Fruit fly (Drosophila melanogaster) whole organism, embryonic: Measurements from ENCODE around the gene Rbbp5.

Experiments
- Atf6 ChIP-seq: fragments of 200-800 bp; sonication (Bioruptor generic); IDR thresholded peaks from 2 replicates; pipeline ENCODE4 v1.3.6; 2022; ENCODE audit warnings: missing biosample characterization, missing genetic modification characterization
- B-H2 ChIP-seq: fragments of 200-800 bp; sonication (Bioruptor generic); optimal IDR thresholded peaks from 2 replicates; lab custom pipeline; 2018; ENCODE audit warnings: missing biosample characterization, mild to moderate bottlenecking, missing genetic modification characterization
- CG10431 ChIP-seq: fragments of 200-800 bp; sonication (Bioruptor generic); optimal IDR thresholded peaks from 3 replicates; lab custom pipeline; 2018; ENCODE audit warnings: missing biosample characterization, mild to moderate bottlenecking, missing genetic modification characterization
- CG10543 ChIP-seq: fragments of 200-800 bp; sonication (Bioruptor generic); optimal IDR thresholded peaks from 3 replicates; lab custom pipeline; 2017; ENCODE audit warnings: missing biosample characterization, mild to moderate bottlenecking, missing genetic modification characterization, moderate library complexity
- CG10654 ChIP-seq: fragments of 200-800 bp; sonication (Bioruptor generic); optimal IDR thresholded peaks from 2 replicates; lab custom pipeline; 2016; ENCODE audit warnings: missing biosample characterization, missing genetic modification characterization
- CG11085 ChIP-seq: fragments of 200-800 bp; sonication (Bioruptor generic); IDR thresholded peaks from 2 replicates; pipeline ENCODE4 v1.3.6; 2022; ENCODE audit warnings: missing biosample characterization, missing genetic modification characterization
- CG14860 ChIP-seq: fragments of 200-800 bp; sonication (Bioruptor generic); IDR thresholded peaks from 3 replicates; pipeline ENCODE4 v1.3.6; 2022; ENCODE audit warnings: missing biosample characterization, missing genetic modification characterization; ENCODE audit not compliant: partially characterized antibody
- CG1529 ChIP-seq: fragments of 200-800 bp; sonication (Bioruptor generic); optimal IDR thresholded peaks from 3 replicates; lab custom pipeline; 2018; ENCODE audit warnings: missing biosample characterization, missing genetic modification characterization
- CG1603 ChIP-seq: fragments of 200-800 bp; sonication (Bioruptor generic); optimal IDR thresholded peaks from 2 replicates; lab custom pipeline; 2019; ENCODE audit warnings: missing biosample characterization, mild to moderate bottlenecking, missing genetic modification characterization, moderate library complexity
- CG16863 ChIP-seq: fragments of 200-800 bp; sonication (Bioruptor generic); optimal IDR thresholded peaks from 3 replicates; lab custom pipeline; 2016; ENCODE audit warnings: missing biosample characterization, missing genetic modification characterization
- CG17186 ChIP-seq: fragments of 200-800 bp; sonication (Bioruptor generic); optimal IDR thresholded peaks from 3 replicates; lab custom pipeline; 2017; ENCODE audit warnings: missing biosample characterization, missing genetic modification reagents, missing genetic modification characterization
- CG1832 ChIP-seq: fragments of 200-800 bp; sonication (Bioruptor generic); optimal IDR thresholded peaks from 2 replicates; lab custom pipeline; 2017; ENCODE audit warnings: missing biosample characterization, mild to moderate bottlenecking, missing genetic modification characterization, inconsistent platforms
- CG2199 ChIP-seq: fragments of 200-800 bp; sonication (Bioruptor generic); IDR thresholded peaks from 3 replicates; pipeline ENCODE4 v1.3.6; 2022; ENCODE audit warnings: missing biosample characterization, missing genetic modification characterization
- CG2712 ChIP-seq: fragments of 200-800 bp; optimal IDR thresholded peaks from 3 replicates; lab custom pipeline; 2019; ENCODE audit warnings: missing biosample characterization, mild to moderate bottlenecking, missing genetic modification characterization, moderate library complexity
- CG3281 ChIP-seq: fragments of 200-800 bp; sonication (Bioruptor generic); optimal IDR thresholded peaks from 3 replicates; lab custom pipeline; 2017; ENCODE audit warnings: missing biosample characterization, mild to moderate bottlenecking, missing genetic modification characterization
- CG33213 ChIP-seq: fragments of 200-800 bp; sonication (Bioruptor generic); optimal IDR thresholded peaks from 3 replicates; lab custom pipeline; 2016; ENCODE audit warnings: missing biosample characterization, missing genetic modification characterization
- CG34224 ChIP-seq: fragments of 200-800 bp; sonication (Bioruptor generic); IDR thresholded peaks from 3 replicates; pipeline ENCODE4 v1.3.6; 2022; ENCODE audit warnings: missing biosample characterization, missing genetic modification characterization; ENCODE audit not compliant: partially characterized antibody
- CG4282 ChIP-seq: fragments of 200-800 bp; sonication (Bioruptor generic); optimal IDR thresholded peaks from 2 replicates; lab custom pipeline; 2016; ENCODE audit warnings: missing biosample characterization, missing genetic modification characterization
- CG4854 ChIP-seq: fragments of 200-800 bp; sonication (Bioruptor generic); optimal IDR thresholded peaks from 2 replicates; lab custom pipeline; 2016; ENCODE audit warnings: missing biosample characterization, missing genetic modification characterization, inconsistent platforms
- CG6254 ChIP-seq: fragments of 200-800 bp; sonication (Bioruptor generic); optimal IDR thresholded peaks from 3 replicates; lab custom pipeline; 2017; ENCODE audit warnings: mild to moderate bottlenecking, missing biosample characterization, missing genetic modification reagents, missing genetic modification characterization
- CG6683 ChIP-seq: fragments of 200-800 bp; sonication (Bioruptor generic); optimal IDR thresholded peaks from 2 replicates; lab custom pipeline; 2017; ENCODE audit warnings: missing biosample characterization, mild to moderate bottlenecking, missing genetic modification characterization, missing genetic modification reagents
- CG9932 ChIP-seq: fragments of 200-800 bp; sonication (Bioruptor generic); IDR thresholded peaks from 2 replicates; pipeline ENCODE4 v1.3.6; 2022; ENCODE audit warnings: missing biosample characterization, missing genetic modification characterization
- D19A ChIP-seq: fragments of 200-800 bp; optimal IDR thresholded peaks from 3 replicates; lab custom pipeline; 2019; ENCODE audit warnings: missing biosample characterization, mild to moderate bottlenecking, missing genetic modification characterization, moderate library complexity
- Elba2 ChIP-seq: fragments of 200-800 bp; sonication (Bioruptor generic); optimal IDR thresholded peaks from 3 replicates; lab custom pipeline; 2016; ENCODE audit warnings: missing biosample characterization, missing genetic modification characterization
- Fer1 ChIP-seq: fragments of 200-800 bp; sonication (Bioruptor generic); optimal IDR thresholded peaks from 2 replicates; lab custom pipeline; 2017; ENCODE audit warnings: missing biosample characterization, mild to moderate bottlenecking, missing genetic modification characterization
- GATAe ChIP-seq: fragments of 200-800 bp; sonication (Bioruptor generic); conservative IDR thresholded peaks from 2 replicates; pipeline ENCODE4 v1.3.6; 2022; ENCODE audit warnings: missing biosample characterization, missing genetic modification characterization
- Gug ChIP-seq: fragments of 200-800 bp; sonication (Bioruptor generic); IDR thresholded peaks from 4 replicates; pipeline ENCODE4 v1.3.6; 2022; ENCODE audit warnings: missing biosample characterization, missing genetic modification characterization
- Hr78 ChIP-seq, 2 experiments: fragments of 200-800 bp in 1 of 2; fragments of >200 bp in 1 of 2; sonication (Bioruptor generic) in 1 of 2; optimal IDR thresholded peaks; 2 replicates each; lab custom pipeline; 2017 to 2019; ENCODE audit warnings: missing biosample characterization in 2 of 2, missing genetic modification characterization in 2 of 2, mild to moderate bottlenecking in 1 of 2, moderate library complexity in 1 of 2
- MTF-1 ChIP-seq: fragments of 200-800 bp; sonication (Bioruptor generic); optimal IDR thresholded peaks from 2 replicates; lab custom pipeline; 2018; ENCODE audit warnings: missing biosample characterization, mild to moderate bottlenecking, missing genetic modification characterization, borderline replicate concordance
- Meics ChIP-seq: fragments of 200-800 bp; sonication (Bioruptor generic); optimal IDR thresholded peaks from 2 replicates; lab custom pipeline; 2017; ENCODE audit warnings: missing biosample characterization, mild to moderate bottlenecking, missing genetic modification characterization
- Neu2 ChIP-seq: fragments of 200-800 bp; sonication (Bioruptor generic); optimal IDR thresholded peaks from 3 replicates; lab custom pipeline; 2016; ENCODE audit warnings: missing biosample characterization, missing genetic modification characterization, borderline replicate concordance
- Oaz ChIP-seq: fragments of 200-800 bp; sonication (Bioruptor generic); IDR thresholded peaks from 2 replicates; pipeline ENCODE4 v1.3.6; 2022; ENCODE audit warnings: missing biosample characterization, missing genetic modification characterization
- Sox100B ChIP-seq: fragments of 200-800 bp; sonication (Bioruptor generic); optimal IDR thresholded peaks from 3 replicates; lab custom pipeline; 2018; ENCODE audit warnings: missing biosample characterization, mild to moderate bottlenecking, missing genetic modification characterization
- Trl ChIP-seq, 3 experiments: fragments of >200 bp in 2 of 3; fragments of 200-800 bp in 1 of 3; sonication (Bioruptor generic) in 1 of 3; optimal IDR thresholded peaks; 2 replicates in 1 of 3; 3 replicates in 2 of 3; lab custom pipeline; 2016 to 2017; ENCODE audit warnings: missing biosample characterization in 1 of 3, missing genetic modification characterization in 1 of 3
- ac ChIP-seq: fragments of 200-800 bp; sonication (Bioruptor generic); optimal IDR thresholded peaks from 3 replicates; lab custom pipeline; 2017; ENCODE audit warnings: missing biosample characterization, mild to moderate bottlenecking, missing genetic modification characterization
- amos ChIP-seq: fragments of 200-800 bp; sonication (Bioruptor generic); IDR thresholded peaks from 2 replicates; pipeline ENCODE4 v1.3.6; 2022; ENCODE audit warnings: missing biosample characterization, missing genetic modification characterization; ENCODE audit not compliant: partially characterized antibody
- ato ChIP-seq: fragments of 200-800 bp; sonication (Bioruptor generic); IDR thresholded peaks from 2 replicates; pipeline ENCODE4 v1.3.6; 2022; ENCODE audit warnings: missing biosample characterization, missing genetic modification characterization; ENCODE audit not compliant: partially characterized antibody
- bbx ChIP-seq: fragments of 200-800 bp; sonication (Bioruptor generic); IDR thresholded peaks from 2 replicates; pipeline ENCODE4 v1.3.6; 2022; ENCODE audit warnings: missing biosample characterization, missing genetic modification characterization; ENCODE audit not compliant: partially characterized antibody
- disco-r ChIP-seq: fragments of 200-800 bp; sonication (Bioruptor generic); optimal IDR thresholded peaks from 2 replicates; lab custom pipeline; 2016; ENCODE audit warnings: missing biosample characterization, missing genetic modification characterization
- fd64A ChIP-seq: fragments of 200-800 bp; sonication (Bioruptor generic); optimal IDR thresholded peaks from 3 replicates; lab custom pipeline; 2018; ENCODE audit warnings: missing biosample characterization, mild to moderate bottlenecking, missing genetic modification characterization
- fu2 ChIP-seq: fragments of 200-800 bp; sonication (Bioruptor generic); optimal IDR thresholded peaks from 2 replicates; lab custom pipeline; 2016; ENCODE audit warnings: missing biosample characterization, missing genetic modification characterization
- gfzf ChIP-seq: fragments of 200-800 bp; sonication (Bioruptor generic); optimal IDR thresholded peaks from 2 replicates; lab custom pipeline; 2016; ENCODE audit warnings: missing biosample characterization, mild to moderate bottlenecking, missing genetic modification characterization, moderate library complexity
- lmd ChIP-seq: fragments of 200-800 bp; sonication (Bioruptor generic); IDR thresholded peaks from 2 replicates; pipeline ENCODE4 v1.3.6; 2022; ENCODE audit warnings: missing biosample characterization, missing genetic modification characterization
- onecut ChIP-seq: fragments of 200-800 bp; sonication (Bioruptor generic); IDR thresholded peaks from 2 replicates; pipeline ENCODE4 v1.3.6; 2022; ENCODE audit warnings: missing biosample characterization, missing genetic modification characterization
- pho ChIP-seq: fragments of 200-800 bp; sonication (Bioruptor generic); optimal IDR thresholded peaks from 2 replicates; lab custom pipeline; 2016; ENCODE audit warnings: missing biosample characterization, missing genetic modification characterization
- pita ChIP-seq: fragments of 200-800 bp; sonication (Bioruptor generic); optimal IDR thresholded peaks from 2 replicates; lab custom pipeline; 2017; ENCODE audit warnings: missing biosample characterization, mild to moderate bottlenecking, missing genetic modification characterization
- pnt ChIP-seq: fragments of 200-800 bp; sonication (Bioruptor generic); optimal IDR thresholded peaks from 3 replicates; lab custom pipeline; 2016; ENCODE audit warnings: missing biosample characterization, missing genetic modification characterization
- schlank ChIP-seq: fragments of 200-800 bp; sonication (Bioruptor generic); optimal IDR thresholded peaks from 2 replicates; lab custom pipeline; 2018; ENCODE audit warnings: missing biosample characterization, mild to moderate bottlenecking, missing genetic modification characterization
- scrt ChIP-seq: fragments of 200-800 bp; sonication (Bioruptor generic); optimal IDR thresholded peaks from 2 replicates; lab custom pipeline; 2018; ENCODE audit warnings: missing biosample characterization, mild to moderate bottlenecking, missing genetic modification characterization, moderate library complexity

The Rbbp5 gene

dm6 chr3L:20349333-20349924 lies 1.7 kb upstream of the Rbbp5 start (continued):
- TF ChIP-seq CG6254 (no peak), Oaz (GFP tag; lab: Robert Waterston, UW) (no peak), CG34224 (GFP tag; lab: Robert Waterston, UW) (peak; percentile 51; the same call in 1 of the 3 replicates), CG10543 (GFP tag; lab: Kevin White, UChicago) (no peak), Gug (no peak), D19A (tag; lab: Kevin White, UChicago) (no peak), CG1603 (tag; lab: Kevin White, UChicago) (no peak), GATAe (no peak), CG33213 (GFP tag; lab: Kevin White, UChicago) (no peak), Elba2 (peak; percentile 98), CG1832 (GFP tag; lab: Kevin White, UChicago) (peak; percentile 65), Meics (no peak), Atf6 (GFP tag; lab: Robert Waterston, UW) (0 out of 2 replicates have a peak, but pooled peaks have one; percentile 30), MTF-1 (GFP tag; lab: Kevin White, UChicago) (no peak), CG4282 (GFP tag; lab: Kevin White, UChicago) (no peak), ato (GFP tag; lab: Robert Waterston, UW) (no peak; the same call in 1 of the 2 replicates), pita (GFP tag; lab: Kevin White, UChicago) (no peak), bbx (GFP tag; lab: Robert Waterston, UW) (no peak), CG2712 (tag; lab: Kevin White, UChicago) (no peak), CG1529 (GFP tag; lab: Kevin White, UChicago) (no peak), CG10654 (GFP tag; lab: Kevin White, UChicago) (no peak), Trl (optimal IDR thresholded peaks at IDR 0.05; lab: Kevin White, UChicago) (peak; percentile 87 to 94), Trl (GFP tag; optimal IDR thresholded peaks at IDR 0.05; lab: Kevin White, UChicago) (no peak), CG16863 (GFP tag; lab: Kevin White, UChicago) (no peak), CG10431 (GFP tag; lab: Kevin White, UChicago) (no peak), Neu2 (GFP tag; lab: Kevin White, UChicago) (no peak), pnt (no peak), CG4854 (GFP tag; lab: Kevin White, UChicago) (no peak), fu2 (GFP tag; lab: Kevin White, UChicago) (no peak), pho (GFP tag; lab: Kevin White, UChicago) (no peak), fd64A (GFP tag; lab: Kevin White, UChicago) (no peak), CG6683 (GFP tag; lab: Kevin White, UChicago) (no peak), Sox100B (GFP tag; lab: Kevin White, UChicago) (no peak), CG3281 (GFP tag; lab: Kevin White, UChicago) (no peak), scrt (GFP tag; lab: Kevin White, UChicago) (no peak), onecut (no peak), CG9932 (no peak), B-H2 (GFP tag; lab: Kevin White, UChicago) (no peak), schlank (tag; lab: Kevin White, UChicago) (no peak), gfzf (GFP tag; lab: Kevin White, UChicago) (no peak), CG2199 (GFP tag; lab: Robert Waterston, UW) (no peak), lmd (GFP tag; lab: Robert Waterston, UW) (no peak), CG14860 (no peak), CG17186 (GFP tag; lab: Kevin White, UChicago) (no peak), disco-r (GFP tag; lab: Kevin White, UChicago) (no peak), amos (GFP tag; lab: Robert Waterston, UW) (peak; percentile 11; the same call in 1 of the 2 replicates), Hr78 (GFP tag; optimal IDR thresholded peaks at IDR 0.05; lab: Kevin White, UChicago) (no peak), Fer1 (no peak), ac (GFP tag; lab: Kevin White, UChicago) (no peak), CG11085 (GFP tag; lab: Robert Waterston, UW) (no peak)
